Worm (Caenorhabditis elegans) whole organism, L3 larva: ENCODE results near the gene nhr-5.

Source experiments
- ZK546.5 ChIP-seq: sonication (generic microtip); optimal IDR thresholded peaks from 2 replicates; lab custom pipeline; 2017; ENCODE audit warnings: missing biosample characterization, missing genetic modification characterization
- ama-1 ChIP-seq: fragments of 150-350 bp; optimal IDR thresholded peaks from 2 replicates; lab custom pipeline; 2018
- ceh-82 ChIP-seq: fragments of 150-350 bp; optimal IDR thresholded peaks from 2 replicates; lab custom pipeline; 2014; ENCODE audit warnings: missing biosample characterization, missing genetic modification characterization
- elt-2 ChIP-seq: sonication (generic microtip); optimal IDR thresholded peaks from 2 replicates; lab custom pipeline; 2016; ENCODE audit warnings: missing genetic modification reagents, mild to moderate bottlenecking, missing genetic modification characterization, missing compliant biosample characterization
- fkh-10 ChIP-seq: sonication (generic microtip); optimal IDR thresholded peaks from 2 replicates; lab custom pipeline; 2017; ENCODE audit warnings: missing biosample characterization, missing genetic modification reagents, missing genetic modification characterization
- fos-1 ChIP-seq: fragments of 150-350 bp; optimal IDR thresholded peaks from 2 replicates; lab custom pipeline; 2014; ENCODE audit warnings: missing biosample characterization, missing genetic modification characterization
- lin-15B ChIP-seq: fragments of 150-350 bp; optimal IDR thresholded peaks from 2 replicates; lab custom pipeline; 2014; ENCODE audit warnings: missing biosample characterization, missing genetic modification characterization
- lsy-12 ChIP-seq: sonication (generic microtip); optimal IDR thresholded peaks from 2 replicates; lab custom pipeline; 2016; ENCODE audit warnings: mild to moderate bottlenecking, missing genetic modification characterization, missing compliant biosample characterization
- nhr-237 ChIP-seq: fragments of 150-350 bp; optimal IDR thresholded peaks from 2 replicates; lab custom pipeline; 2014; ENCODE audit warnings: missing biosample characterization, missing genetic modification characterization
- nhr-28 ChIP-seq: fragments of 150-350 bp; optimal IDR thresholded peaks from 2 replicates; lab custom pipeline; 2014; ENCODE audit warnings: missing biosample characterization, missing genetic modification characterization
- nhr-77 ChIP-seq: fragments of 150-350 bp; optimal IDR thresholded peaks from 2 replicates; lab custom pipeline; 2014; ENCODE audit warnings: missing biosample characterization, missing genetic modification characterization
- pha-4 ChIP-seq: fragments of 150-350 bp; optimal IDR thresholded peaks from 2 replicates; lab custom pipeline; 2014; ENCODE audit warnings: missing biosample characterization, missing genetic modification reagents, missing genetic modification characterization
- snpc-4 ChIP-seq: fragments of 150-350 bp; optimal IDR thresholded peaks from 2 replicates; lab custom pipeline; 2014; ENCODE audit warnings: missing biosample characterization, missing genetic modification characterization
- zag-1 ChIP-seq: fragments of 150-350 bp; optimal IDR thresholded peaks from 2 replicates; lab custom pipeline; 2014; ENCODE audit warnings: missing biosample characterization, missing genetic modification characterization

- no peak for TF ChIP-seq nhr-28 (tag; lab: Kevin White, UChicago)
- no peak for TF ChIP-seq ama-1 (lab: Kevin White, UChicago)
- no peak for TF ChIP-seq elt-2 (tag; lab: Kevin White, UChicago)
- no peak for TF ChIP-seq zag-1 (tag; lab: Kevin White, UChicago)
- TF ChIP-seq fos-1 (tag; lab: Kevin White, UChicago) = no peak
- no peak for TF ChIP-seq lsy-12
- TF ChIP-seq snpc-4 (tag; lab: Kevin White, UChicago) = no peak
- no peak for TF ChIP-seq ceh-82
- TF ChIP-seq lin-15B (tag; lab: Kevin White, UChicago) = no peak
- TF ChIP-seq nhr-77 (tag; lab: Kevin White, UChicago) = no peak
- no peak for TF ChIP-seq nhr-237 (tag; lab: Kevin White, UChicago)
- TF ChIP-seq ZK546.5 (tag; lab: Kevin White, UChicago) = no peak
- TF ChIP-seq pha-4 (tag; lab: Kevin White, UChicago) = no peak
- no peak for TF ChIP-seq fkh-10 (GFP tag; lab: Kevin White, UChicago)
Observed at ce11 chrIV:15390927-15391326, 9.2 kb upstream of the nhr-5 start, which contains the start of gene Y73F8A.1159.
